Fruit fly (Drosophila melanogaster) whole organism, wandering third instar larva: ENCODE measurements around the gene CG14110.

Experiments
- CG32264 ChIP-seq: fragments of 200-800 bp; sonication (Bioruptor generic); optimal IDR thresholded peaks from 2 replicates; lab custom pipeline; 2016; ENCODE audit warnings: missing biosample characterization, missing genetic modification characterization
- CG9705 ChIP-seq: fragments of 200-800 bp; sonication (Bioruptor generic); optimal IDR thresholded peaks from 2 replicates; lab custom pipeline; 2018; ENCODE audit warnings: missing biosample characterization, mild to moderate bottlenecking, missing genetic modification characterization
- CrebA ChIP-seq: fragments of 200-800 bp; sonication (Bioruptor generic); optimal IDR thresholded peaks from 2 replicates; lab custom pipeline; 2016; ENCODE audit warnings: missing biosample characterization, mild to moderate bottlenecking, missing genetic modification characterization, borderline replicate concordance
- GATAd ChIP-seq: sonication (Bioruptor generic); optimal IDR thresholded peaks from 2 replicates; lab custom pipeline; 2016; ENCODE audit warnings: missing biosample characterization, missing genetic modification characterization
- HLH106 ChIP-seq: fragments of 200-800 bp; optimal IDR thresholded peaks from 3 replicates; lab custom pipeline; 2019; ENCODE audit warnings: missing biosample characterization, mild to moderate bottlenecking, missing genetic modification characterization, moderate library complexity
- Hnf4 ChIP-seq: fragments of 200-800 bp; sonication (Bioruptor generic); optimal IDR thresholded peaks from 2 replicates; lab custom pipeline; 2016; ENCODE audit warnings: missing biosample characterization, mild to moderate bottlenecking, missing genetic modification characterization
- Hr83 ChIP-seq: fragments of 200-300 bp; sonication (Bioruptor generic); optimal IDR thresholded peaks from 2 replicates; lab custom pipeline; 2016; ENCODE audit warnings: missing biosample characterization, mild to moderate bottlenecking, missing genetic modification characterization, moderate library complexity; ENCODE audit not compliant: poor library complexity, severe bottlenecking
- Jra ChIP-seq: sonication (Bioruptor generic); optimal IDR thresholded peaks from 2 replicates; lab custom pipeline; 2016; ENCODE audit warnings: missing biosample characterization, missing genetic modification characterization
- Mio ChIP-seq: sonication (Bioruptor generic); optimal IDR thresholded peaks from 2 replicates; lab custom pipeline; 2016; ENCODE audit warnings: missing biosample characterization, missing genetic modification characterization
- Myc ChIP-seq: fragments of >200 bp; optimal IDR thresholded peaks from 2 replicates; lab custom pipeline; 2017
- N ChIP-seq: fragments of >200 bp; optimal IDR thresholded peaks from 2 replicates; lab custom pipeline; 2018; ENCODE audit warnings: missing biosample characterization, missing external identifiers, missing genetic modification characterization
- OdsH ChIP-seq: fragments of 200-800 bp; sonication (Bioruptor generic); optimal IDR thresholded peaks from 2 replicates; lab custom pipeline; 2016; ENCODE audit warnings: missing biosample characterization, mild to moderate bottlenecking, missing genetic modification characterization
- Rel ChIP-seq, 2 experiments: fragments of 200-800 bp; sonication (Bioruptor generic) in 1 of 2; optimal IDR thresholded peaks; 2 replicates in 1 of 2; 3 replicates in 1 of 2; lab custom pipeline; 2016 to 2019; ENCODE audit warnings: mild to moderate bottlenecking in 2 of 2, missing biosample characterization in 2 of 2, missing genetic modification characterization in 2 of 2, moderate library complexity in 1 of 2
- Sp1 ChIP-seq: fragments of 200-800 bp; sonication (Bioruptor generic); optimal IDR thresholded peaks from 3 replicates; lab custom pipeline; 2019; ENCODE audit warnings: missing biosample characterization, mild to moderate bottlenecking, missing genetic modification characterization, moderate library complexity
- br ChIP-seq: fragments of 200-800 bp; sonication (Bioruptor generic); optimal IDR thresholded peaks from 2 replicates; lab custom pipeline; 2016; ENCODE audit warnings: missing biosample characterization, missing genetic modification characterization
- brk ChIP-seq: fragments of 200-800 bp; sonication (Bioruptor generic); optimal IDR thresholded peaks from 2 replicates; lab custom pipeline; 2016; ENCODE audit warnings: missing biosample characterization, mild to moderate bottlenecking, missing genetic modification characterization
- dl ChIP-seq, 2 experiments: fragments of 175-275, 200-275 bp in 1 of 2; fragments of 200-275 bp in 1 of 2; sonication (Bioruptor generic); optimal IDR thresholded peaks; lab custom pipeline; 2018; ENCODE audit warnings: mild to moderate bottlenecking in 2 of 2, missing biosample characterization in 2 of 2, missing genetic modification characterization in 2 of 2, moderate library complexity in 2 of 2; ENCODE audit not compliant: partially characterized antibody in 2 of 2, insufficient read depth in 1 of 2
- dmrt93B ChIP-seq: fragments of 200-800 bp; sonication (Bioruptor generic); optimal IDR thresholded peaks from 2 replicates; lab custom pipeline; 2018; ENCODE audit warnings: missing biosample characterization, mild to moderate bottlenecking, missing genetic modification characterization
- dsf ChIP-seq: sonication (Bioruptor generic); optimal IDR thresholded peaks from 2 replicates; lab custom pipeline; 2016; ENCODE audit warnings: missing biosample characterization, missing genetic modification characterization, borderline replicate concordance
- foxo ChIP-seq, 2 experiments: fragments of 200-800 bp; sonication (Bioruptor generic); optimal IDR thresholded peaks; 2 replicates in 1 of 2; 3 replicates in 1 of 2; lab custom pipeline; 2016 to 2017; ENCODE audit warnings: missing biosample characterization in 2 of 2, missing genetic modification characterization in 2 of 2
- h ChIP-seq: fragments of 200-800 bp; sonication (Bioruptor generic); optimal IDR thresholded peaks from 3 replicates; lab custom pipeline; 2016; ENCODE audit warnings: missing biosample characterization, mild to moderate bottlenecking, missing genetic modification characterization
- jim ChIP-seq: fragments of 175-275, 200-325 bp; sonication (Bioruptor generic); optimal IDR thresholded peaks from 2 replicates; lab custom pipeline; 2016; ENCODE audit warnings: missing biosample characterization, mild to moderate bottlenecking, missing genetic modification characterization
- pan ChIP-seq: fragments of >200 bp; optimal IDR thresholded peaks from 2 replicates; lab custom pipeline; 2017
- psq ChIP-seq: fragments of 200-800 bp; sonication (Bioruptor generic); optimal IDR thresholded peaks from 3 replicates; lab custom pipeline; 2017; ENCODE audit warnings: missing biosample characterization, mild to moderate bottlenecking, missing genetic modification characterization, moderate library complexity
- rgr ChIP-seq: fragments of 200-800 bp; sonication (Bioruptor generic); optimal IDR thresholded peaks from 3 replicates; lab custom pipeline; 2016; ENCODE audit warnings: missing biosample characterization, mild to moderate bottlenecking, missing genetic modification characterization
- sage ChIP-seq: fragments of 200-800 bp; sonication (Bioruptor generic); optimal IDR thresholded peaks from 2 replicates; lab custom pipeline; 2016; ENCODE audit warnings: missing biosample characterization, mild to moderate bottlenecking, missing genetic modification characterization
- tai ChIP-seq: sonication (Bioruptor generic); optimal IDR thresholded peaks from 2 replicates; lab custom pipeline; 2016; ENCODE audit warnings: missing biosample characterization, missing genetic modification characterization
- usp ChIP-seq: fragments of >200 bp; optimal IDR thresholded peaks from 2 replicates; lab custom pipeline; 2017; ENCODE audit warnings: missing biosample characterization, missing genetic modification characterization
- woc ChIP-seq: sonication (Bioruptor generic); optimal IDR thresholded peaks from 2 replicates; lab custom pipeline; 2016; ENCODE audit warnings: missing biosample characterization, mild to moderate bottlenecking, missing genetic modification characterization

The CG14110 gene

dm6 chr3L:13384489-13384888, at the start of gene CG14110:
Gene CG14110, plus strand, starts transcription at chr3L:13384789.
- no peak for TF ChIP-seq Jra (GFP tag; lab: Kevin White, UChicago)
- no peak for TF ChIP-seq tai
- TF ChIP-seq psq, result no peak
- TF ChIP-seq, all 38 proteins: peak for 0

dm6 chr3L:13348733-13349132, 35.9 kb upstream of the CG14110 start, which contains the start of gene CG17687:
Gene CG17687, plus strand, starts transcription at chr3L:13349033.
- no peak for TF ChIP-seq Jra (GFP tag; lab: Kevin White, UChicago)
- TF ChIP-seq psq, result no peak
- TF ChIP-seq, all 38 proteins: peak for 0

dm6 chr3L:13356084-13356693, 28.4 kb upstream of the CG14110 start, which contains the start of gene Nplp2:
Gene Nplp2, plus strand, starts transcription at chr3L:13356376.
- TF ChIP-seq N (no peak), Hr83 (GFP tag; lab: Kevin White, UChicago) (no peak), usp (GFP tag; lab: Kevin White, UChicago) (no peak), jim (GFP tag; lab: Kevin White, UChicago) (no peak), h (GFP tag; lab: Kevin White, UChicago) (peak; percentile 6), foxo (GFP tag; optimal IDR thresholded peaks at IDR 0.05; lab: Kevin White, UChicago) (peak in 1 of 2 experiments; percentile 17), Rel (GFP tag; optimal IDR thresholded peaks at IDR 0.05; lab: Kevin White, UChicago) (no peak), Rel (tag; optimal IDR thresholded peaks at IDR 0.05; lab: Kevin White, UChicago) (no peak), Myc (no peak), GATAd (no peak), dsf (no peak), sage (no peak), dl (GFP tag; optimal IDR thresholded peaks at IDR 0.05; lab: Kevin White, UChicago; ENCODE audit: insufficient read depth in 1 of 2, partially characterized antibody in 2 of 2) (no peak), Mio (no peak), CrebA (GFP tag; lab: Kevin White, UChicago) (no peak), brk (GFP tag; lab: Kevin White, UChicago) (no peak), psq (no peak), tai (no peak), Jra (GFP tag; lab: Kevin White, UChicago) (no peak)

dm6 chr3L:13377657-13378056, 6.9 kb upstream of the CG14110 start, which contains the start of gene CG14111:
Gene CG14111, plus strand, starts transcription at chr3L:13377957.
- TF ChIP-seq jim (GFP tag; lab: Kevin White, UChicago) (no peak), dmrt93B (GFP tag; lab: Kevin White, UChicago) (no peak), HLH106 (tag; lab: Kevin White, UChicago) (no peak), Hr83 (GFP tag; lab: Kevin White, UChicago) (no peak), Hnf4 (GFP tag; lab: Kevin White, UChicago) (no peak), N (no peak), pan (lab: Kevin White, UChicago) (no peak), Sp1 (GFP tag; lab: Kevin White, UChicago) (no peak), sage (no peak), h (GFP tag; lab: Kevin White, UChicago) (no peak), OdsH (no peak), Jra (GFP tag; lab: Kevin White, UChicago) (no peak), woc (GFP tag; lab: Kevin White, UChicago) (no peak), CrebA (GFP tag; lab: Kevin White, UChicago) (no peak), dsf (no peak)

DNA sequence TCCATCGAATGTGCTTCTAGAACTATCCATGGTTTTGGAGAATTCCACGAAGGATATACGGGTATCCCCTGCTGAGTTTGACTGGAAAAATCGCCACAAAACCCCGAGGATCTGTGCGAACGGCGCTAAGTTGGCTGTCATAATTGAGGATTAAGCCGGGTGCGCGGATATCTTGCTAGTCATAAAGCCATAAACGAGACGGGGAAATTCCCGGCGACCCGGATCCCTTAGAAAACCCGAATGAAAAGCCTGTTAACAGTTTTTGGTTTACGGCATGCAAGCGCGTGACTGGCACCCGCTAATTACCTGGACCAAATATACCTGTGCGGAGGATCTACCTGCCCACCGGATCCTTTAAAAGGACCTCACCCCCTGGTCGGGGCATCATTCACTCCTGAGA, 6.4 kb upstream of the CG14110 start, which contains the start of gene SNCF:
SNCF (plus strand) TSS at position 382 of the 400 bp plus-strand sequence.
- TF ChIP-seq OdsH, result no peak
- no peak for TF ChIP-seq psq
- TF ChIP-seq Myc, result no peak
- no peak for TF ChIP-seq Sp1 (GFP tag; lab: Kevin White, UChicago)
- no peak for TF ChIP-seq CrebA (GFP tag; lab: Kevin White, UChicago)
- TF ChIP-seq usp (GFP tag; lab: Kevin White, UChicago), result no peak

dm6 chr3L:13381160-13381559, 3.4 kb upstream of the CG14110 start, which contains the start of gene CG14107:
Gene CG14107, minus strand, starts transcription at chr3L:13381346.
- TF ChIP-seq CrebA (GFP tag; lab: Kevin White, UChicago), result no peak
- no peak for TF ChIP-seq dsf
- TF ChIP-seq rgr (GFP tag; lab: Kevin White, UChicago), result no peak
- no peak for TF ChIP-seq psq
- no peak for TF ChIP-seq pan (lab: Kevin White, UChicago)
- TF ChIP-seq CG32264 (GFP tag; lab: Kevin White, UChicago), result no peak
- no peak for TF ChIP-seq Rel (GFP tag; optimal IDR thresholded peaks at IDR 0.05; lab: Kevin White, UChicago)
- TF ChIP-seq Rel (tag; optimal IDR thresholded peaks at IDR 0.05; lab: Kevin White, UChicago), result no peak
- no peak for TF ChIP-seq br (GFP tag; lab: Kevin White, UChicago)
- no peak for TF ChIP-seq N
- TF ChIP-seq sage, result no peak
- no peak for TF ChIP-seq Myc
- TF ChIP-seq CG9705, result no peak
- no peak for TF ChIP-seq Sp1 (GFP tag; lab: Kevin White, UChicago)
- no peak for TF ChIP-seq woc (GFP tag; lab: Kevin White, UChicago)
- no peak for TF ChIP-seq tai
